Fruit fly (Drosophila melanogaster): ENCODE measurements around the gene CG42570.

The CG42570 gene

DNA sequence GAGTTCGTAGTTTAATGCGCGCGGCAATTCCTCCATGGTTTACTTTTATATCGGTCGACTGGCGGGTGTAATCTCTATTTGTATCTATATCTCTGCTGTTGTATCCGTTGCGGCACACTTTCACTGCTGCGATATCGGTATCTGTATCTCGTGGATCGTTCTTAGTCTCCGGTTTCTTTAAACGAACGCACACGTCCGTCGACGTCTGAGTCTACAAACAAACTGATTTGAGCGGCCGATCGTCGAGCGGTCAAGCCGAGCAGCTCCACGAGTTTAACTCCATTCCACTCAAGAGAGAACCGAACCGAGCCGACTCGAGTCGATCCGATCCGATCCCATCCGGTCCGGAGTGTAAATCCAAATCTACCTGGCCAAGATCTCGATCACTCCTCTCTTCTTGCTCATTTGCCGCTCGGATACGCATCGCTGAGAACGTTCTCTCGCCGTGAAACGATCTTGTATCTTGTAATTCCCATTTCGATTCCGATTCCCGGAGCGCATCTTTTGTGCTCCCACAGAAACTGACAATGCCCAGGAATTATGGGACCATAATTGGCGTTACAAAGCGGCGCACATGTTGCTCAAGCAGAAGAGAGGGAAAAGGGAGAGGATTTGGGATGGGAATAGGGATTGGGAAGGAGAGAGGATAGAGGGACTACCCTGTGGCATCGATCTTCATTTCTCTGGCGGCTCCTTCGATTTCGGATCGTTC, 17.8 kb upstream of the CG42570 start, which contains the start of gene comm2 (continued):
- no peak for TF ChIP-seq CG33213 (GFP tag; optimal IDR thresholded peaks at IDR 0.05)
- TF ChIP-seq HLHmδ (GFP tag; optimal IDR thresholded peaks at IDR 0.05), result peak; percentile 73
- no peak for TF ChIP-seq Optix (GFP tag; IDR thresholded peaks at IDR 0.05)
- TF ChIP-seq MTF-1 (GFP tag; optimal IDR thresholded peaks at IDR 0.05; ENCODE audit: borderline replicate concordance), result peak; percentile 33
- no peak for TF ChIP-seq NC2α (GFP tag; optimal IDR thresholded peaks at IDR 0.05)
- no peak for TF ChIP-seq jigr1 (GFP tag; IDR thresholded peaks at IDR 0.05)
- no peak for TF ChIP-seq croc (GFP tag; conservative IDR thresholded peaks at IDR 0.05)
- no peak for TF ChIP-seq CG1602 (GFP tag; optimal IDR thresholded peaks at IDR 0.05)
- peak; percentile 14 for TF ChIP-seq Mad (GFP tag; optimal IDR thresholded peaks at IDR 0.05)
- no peak for TF ChIP-seq CG7839 (tag; optimal IDR thresholded peaks at IDR 0.05)
- TF ChIP-seq tup (GFP tag; optimal IDR thresholded peaks at IDR 0.05), result no peak
- TF ChIP-seq CG8924 (tag; optimal IDR thresholded peaks at IDR 0.05), result peak; percentile 2
- no peak for TF ChIP-seq B-H1 (GFP tag; IDR thresholded peaks at IDR 0.05)
- no peak for TF ChIP-seq HmgD (GFP tag; optimal IDR thresholded peaks at IDR 0.05)
- TF ChIP-seq hb (GFP tag; IDR thresholded peaks at IDR 0.05; ENCODE audit: partially characterized antibody), result no peak
- TF ChIP-seq Hr78 (GFP tag; optimal IDR thresholded peaks at IDR 0.05), result peak in 1 of 2 experiments; percentile 54
- peak; percentile 50 for TF ChIP-seq pfk (GFP tag; optimal IDR thresholded peaks at IDR 0.05)
- no peak for TF ChIP-seq CG1647 (GFP tag; optimal IDR thresholded peaks at IDR 0.05)
- TF ChIP-seq Hr39 (optimal IDR thresholded peaks at IDR 0.05), result no peak
- TF ChIP-seq CG8765 (GFP tag; IDR thresholded peaks at IDR 0.05), result no peak
- TF ChIP-seq Blimp-1 (GFP tag; optimal IDR thresholded peaks at IDR 0.05), result peak; percentile 84
- TF ChIP-seq gsb (GFP tag; IDR thresholded peaks at IDR 0.05), result no peak
- TF ChIP-seq kah (GFP tag; optimal IDR thresholded peaks at IDR 0.05), result no peak
- no peak for TF ChIP-seq CG12104 (GFP tag; optimal IDR thresholded peaks at IDR 0.05)
- no peak for TF ChIP-seq lmd (GFP tag; IDR thresholded peaks at IDR 0.05)
- TF ChIP-seq CG17802 (tag; optimal IDR thresholded peaks at IDR 0.05), result no peak
- no peak for TF ChIP-seq slou (GFP tag; optimal IDR thresholded peaks at IDR 0.05)
- no peak for TF ChIP-seq Six4 (GFP tag; optimal IDR thresholded peaks at IDR 0.05)
- TF ChIP-seq CG2199 (GFP tag; IDR thresholded peaks at IDR 0.05), result peak; percentile 76
- no peak for TF ChIP-seq B-H2 (GFP tag; optimal IDR thresholded peaks at IDR 0.05)
- no peak for TF ChIP-seq Gug (GFP tag; IDR thresholded peaks at IDR 0.05)
- TF ChIP-seq Lpt (GFP tag; optimal IDR thresholded peaks at IDR 0.05), result no peak
- TF ChIP-seq dpn (GFP tag; optimal IDR thresholded peaks at IDR 0.05), result no peak
- no peak for TF ChIP-seq pita (GFP tag; optimal IDR thresholded peaks at IDR 0.05)
- no peak for TF ChIP-seq CG10147 (GFP tag; optimal IDR thresholded peaks at IDR 0.05)
- TF ChIP-seq Bteb2 (GFP tag; optimal IDR thresholded peaks at IDR 0.05), result no peak
- TF ChIP-seq Hey (tag; optimal IDR thresholded peaks at IDR 0.05), result no peak
- no peak for TF ChIP-seq gcm2 (GFP tag; optimal IDR thresholded peaks at IDR 0.05)
- TF ChIP-seq Oaz (GFP tag; IDR thresholded peaks at IDR 0.05), result no peak
- TF ChIP-seq Sry-δ (GFP tag; optimal IDR thresholded peaks at IDR 0.05), result no peak
- TF ChIP-seq CG9727 (GFP tag; optimal IDR thresholded peaks at IDR 0.05), result no peak
- TF ChIP-seq CG15479 (GFP tag; optimal IDR thresholded peaks at IDR 0.05), result peak; percentile 70
- no peak for TF ChIP-seq CG11085 (GFP tag; IDR thresholded peaks at IDR 0.05)
- no peak for TF ChIP-seq CG2129 (GFP tag; IDR thresholded peaks at IDR 0.05; ENCODE audit: partially characterized antibody)
- no peak for TF ChIP-seq jumu (GFP tag; optimal IDR thresholded peaks at IDR 0.05)
- TF ChIP-seq btn (GFP tag; optimal IDR thresholded peaks at IDR 0.05), result no peak
- TF ChIP-seq CG10979 (tag; optimal IDR thresholded peaks at IDR 0.05), result no peak
- no peak for TF ChIP-seq CG15601 (tag; optimal IDR thresholded peaks at IDR 0.05)
- peak; percentile 22 for TF ChIP-seq nom (GFP tag; optimal IDR thresholded peaks at IDR 0.05)
- TF ChIP-seq Neu2 (GFP tag; optimal IDR thresholded peaks at IDR 0.05; ENCODE audit: borderline replicate concordance), result no peak
- no peak for TF ChIP-seq tap (tag; optimal IDR thresholded peaks at IDR 0.05)
